Worm (Caenorhabditis elegans) whole organism, L2 larva: ENCODE data around the gene Y116F11A.6.

Experiments used
- C34F6.9 ChIP-seq: fragments of 150-350 bp; optimal IDR thresholded peaks from 2 replicates; lab custom pipeline; 2014; ENCODE audit warnings: missing biosample characterization, missing genetic modification characterization
- R02D3.7 ChIP-seq: fragments of 150-350 bp; optimal IDR thresholded peaks from 2 replicates; lab custom pipeline; 2014; ENCODE audit warnings: missing biosample characterization, missing genetic modification characterization
- aly-2 ChIP-seq: fragments of 150-350 bp; optimal IDR thresholded peaks from 2 replicates; lab custom pipeline; 2014; ENCODE audit warnings: missing biosample characterization, missing genetic modification characterization
- ama-1 ChIP-seq: fragments of 150-350 bp; optimal IDR thresholded peaks from 2 replicates; lab custom pipeline; 2018; ENCODE audit warnings: inconsistent platforms
- blmp-1 ChIP-seq: sonication (generic microtip); optimal IDR thresholded peaks from 2 replicates; lab custom pipeline; 2017; ENCODE audit warnings: missing genetic modification characterization, mild to moderate bottlenecking, missing compliant biosample characterization, antibody characterized with exemption, moderate library complexity; ENCODE audit not compliant: insufficient read depth
- dmd-4 ChIP-seq: sonication (generic microtip); optimal IDR thresholded peaks from 2 replicates; lab custom pipeline; 2017; ENCODE audit warnings: missing biosample characterization, missing genetic modification characterization
- elt-1 ChIP-seq: fragments of 150-350 bp; optimal IDR thresholded peaks from 2 replicates; lab custom pipeline; 2014; ENCODE audit warnings: missing biosample characterization, missing genetic modification characterization
- elt-3 ChIP-seq: sonication (generic microtip); optimal IDR thresholded peaks from 2 replicates; lab custom pipeline; 2017; ENCODE audit warnings: missing biosample characterization, missing genetic modification characterization
- fos-1 ChIP-seq: fragments of 150-350 bp; optimal IDR thresholded peaks from 2 replicates; lab custom pipeline; 2014; ENCODE audit warnings: missing biosample characterization, missing genetic modification characterization
- lin-13 ChIP-seq: fragments of 150-350 bp; optimal IDR thresholded peaks from 2 replicates; lab custom pipeline; 2014; ENCODE audit warnings: missing biosample characterization, missing genetic modification reagents, missing genetic modification characterization
- mdl-1 ChIP-seq, 2 experiments: fragments of 150-350 bp in 1 of 2; sonication (generic microtip) in 1 of 2; optimal IDR thresholded peaks; 2 replicates each; lab custom pipeline; 2017; ENCODE audit warnings: missing biosample characterization in 2 of 2, missing genetic modification characterization in 2 of 2
- nhr-11 ChIP-seq: fragments of 150-350 bp; optimal IDR thresholded peaks from 2 replicates; lab custom pipeline; 2014; ENCODE audit warnings: missing biosample characterization, missing genetic modification characterization
- nhr-237 ChIP-seq: fragments of 150-350 bp; optimal IDR thresholded peaks from 2 replicates; lab custom pipeline; 2014; ENCODE audit warnings: missing biosample characterization, missing genetic modification characterization

- no peak for TF ChIP-seq mdl-1 (tag; optimal IDR thresholded peaks at IDR 0.05; lab: Kevin White, UChicago)
- TF ChIP-seq blmp-1 (tag; lab: Kevin White, UChicago): no peak
- TF ChIP-seq dmd-4 (tag; lab: Kevin White, UChicago): no peak
- TF ChIP-seq nhr-237: no peak
- TF ChIP-seq nhr-11: no peak
- no peak for TF ChIP-seq C34F6.9 (tag; lab: Kevin White, UChicago)
- no peak for TF ChIP-seq elt-3
- TF ChIP-seq ama-1 (lab: Kevin White, UChicago): no peak
- TF ChIP-seq fos-1 (tag; lab: Kevin White, UChicago): no peak
- peak; percentile 54 for TF ChIP-seq lin-13
- TF ChIP-seq aly-2 (tag; lab: Kevin White, UChicago): no peak
- no peak for TF ChIP-seq R02D3.7
- TF ChIP-seq elt-1 (tag; lab: Kevin White, UChicago): no peak
Measured at ce11 chrV:19727990-19728389, 8.6 kb downstream of the Y116F11A.6 start.
